Worm (Caenorhabditis elegans): ENCODE results near the gene Y7A9A.1.
A peak's percentile ranks its signal among the peaks of the same experiment; 100 is the strongest.
"Not testable (repeated sequence)": the region's sequence is repeated elsewhere in the genome, so short reads cannot be mapped to it uniquely, and the experiment has no call there.

DNA sequence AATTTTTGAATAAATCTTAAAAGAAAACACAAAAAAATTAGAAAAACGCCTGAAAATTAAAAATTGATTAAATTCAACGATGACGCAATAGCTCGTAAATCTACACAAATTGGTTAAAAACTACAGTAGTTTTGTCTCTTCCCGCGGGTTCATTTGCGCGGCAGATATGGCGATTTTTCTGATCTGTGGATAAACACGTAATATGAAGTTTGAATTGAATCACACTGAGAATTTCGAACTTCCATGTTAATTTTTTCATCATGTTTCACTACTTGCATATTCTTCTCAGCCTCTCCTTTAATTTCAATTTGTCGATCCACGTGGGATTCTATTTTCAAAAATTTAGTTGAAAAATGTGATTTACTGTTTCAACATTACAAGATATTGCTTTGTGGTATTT, 29.5 kb upstream of the Y7A9A.1 start:
- TF ChIP-seq ztf-11 (tag; optimal IDR thresholded peaks at IDR 0.05); unc-39 (tag; optimal IDR thresholded peaks at IDR 0.05); aly-2 (tag; optimal IDR thresholded peaks at IDR 0.05); ceh-82 (tag; optimal IDR thresholded peaks at IDR 0.05); zag-1 (tag; optimal IDR thresholded peaks at IDR 0.05); peb-1 (tag; optimal IDR thresholded peaks at IDR 0.05); ama-1 (optimal IDR thresholded peaks at IDR 0.05); nhr-11 (tag; optimal IDR thresholded peaks at IDR 0.05); skn-1 (tag; optimal IDR thresholded peaks at IDR 0.05); fos-1 (tag; optimal IDR thresholded peaks at IDR 0.05); elt-1 (tag; optimal IDR thresholded peaks at IDR 0.05); R02D3.7 (tag; optimal IDR thresholded peaks at IDR 0.05): not testable (repeated sequence)
- TF ChIP-seq lsy-2 (tag; optimal IDR thresholded peaks at IDR 0.05) (peak in 1 of 2 experiments; percentile 17), gmeb-1 (tag; optimal IDR thresholded peaks at IDR 0.05) (peak; percentile 13)

All from whole organism, L2 larva.